Worm (Caenorhabditis elegans): ENCODE results near the gene C16C8.5.

DNA sequence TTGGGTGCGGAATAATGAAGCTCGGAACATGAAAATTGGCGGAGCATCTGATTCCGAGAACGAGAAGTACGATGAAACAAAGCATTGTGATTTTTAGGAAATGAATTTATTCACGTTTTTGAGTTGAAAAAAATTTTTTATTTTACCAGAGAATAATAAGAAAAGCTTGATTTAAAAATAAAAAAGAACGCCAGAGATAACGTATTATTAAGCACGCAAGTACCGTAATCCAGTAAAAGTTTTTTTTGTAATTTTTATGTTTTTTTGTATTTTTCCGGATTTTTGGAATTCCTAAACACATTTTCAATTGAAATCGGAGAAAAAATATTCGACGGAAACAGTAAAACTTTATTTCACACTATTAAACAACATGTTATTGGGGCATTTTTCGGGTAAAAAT, 2.0 kb downstream of the C16C8.5 start, which contains the start of gene C16C8.22:
- TF ChIP-seq him-1 (tag; optimal IDR thresholded peaks at IDR 0.05), result no peak
- TF ChIP-seq W03F9.2 (tag; optimal IDR thresholded peaks at IDR 0.05), result no peak

Measured in whole organism, L4/young adult.